Fruit fly (Drosophila melanogaster) whole organism, prepupa: ENCODE measurements around the gene CG6418.

Experiments
- CG6163 ChIP-seq: fragments of 200-800 bp; sonication (Bioruptor generic); IDR thresholded peaks from 3 replicates; pipeline ENCODE4 v1.3.6; 2022; ENCODE audit warnings: missing biosample characterization, missing genetic modification characterization
- CG8319 ChIP-seq: fragments of 200-800 bp; sonication (Bioruptor generic); optimal IDR thresholded peaks from 3 replicates; lab custom pipeline; 2016; ENCODE audit warnings: missing biosample characterization, missing genetic modification characterization
- Eip93F ChIP-seq: fragments of 200-800 bp; sonication (Bioruptor generic); optimal IDR thresholded peaks from 2 replicates; lab custom pipeline; 2016; ENCODE audit warnings: missing biosample characterization, mild to moderate bottlenecking, missing genetic modification characterization
- Hr4 ChIP-seq: fragments of 200-800 bp; sonication (Bioruptor generic); optimal IDR thresholded peaks from 3 replicates; lab custom pipeline; 2016; ENCODE audit warnings: missing biosample characterization, missing genetic modification characterization
- Smox ChIP-seq: fragments of 200-800 bp; sonication (Bioruptor generic); optimal IDR thresholded peaks from 3 replicates; lab custom pipeline; 2016; ENCODE audit warnings: missing biosample characterization, missing genetic modification characterization
- esn ChIP-seq: fragments of 200-800 bp; sonication (Bioruptor generic); optimal IDR thresholded peaks from 2 replicates; lab custom pipeline; 2016; ENCODE audit warnings: missing biosample characterization, mild to moderate bottlenecking, missing genetic modification characterization, moderate library complexity
- svp ChIP-seq: fragments of 200-800 bp; sonication (Bioruptor generic); peaks from one replicate; lab custom pipeline; 2016; ENCODE audit warnings: missing biosample characterization, missing genetic modification characterization

DNA sequence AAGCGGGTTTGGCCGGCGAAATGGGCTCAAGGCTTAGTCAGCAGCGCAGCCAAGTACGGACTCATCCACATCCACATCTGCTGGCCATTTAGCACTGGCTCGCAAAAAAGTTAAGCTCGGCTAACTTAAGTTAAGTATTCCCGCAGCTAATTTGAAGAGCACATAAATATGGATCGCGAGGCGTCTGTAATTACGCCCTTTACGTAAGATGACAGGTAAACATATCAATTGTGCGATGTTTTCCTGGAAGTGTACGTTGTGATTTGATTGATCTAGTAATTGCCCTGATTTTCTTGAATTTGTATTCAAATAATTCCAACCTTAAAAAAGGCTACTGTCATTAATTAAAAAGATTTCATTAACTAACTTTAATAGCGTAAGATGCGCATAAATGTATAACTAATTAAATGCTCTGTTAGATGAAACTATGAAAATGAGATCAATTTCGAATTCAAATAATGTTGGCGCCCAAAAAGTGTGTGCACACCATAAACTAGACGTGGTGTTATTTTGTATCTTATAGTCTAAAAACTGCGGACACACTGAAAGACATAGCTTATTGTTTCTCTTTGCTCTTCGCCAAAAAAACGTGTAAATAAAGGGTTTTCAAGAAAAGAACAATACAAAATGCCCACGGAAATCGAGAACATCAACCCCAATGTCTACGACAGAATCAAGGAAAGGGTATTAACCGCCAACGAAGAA lies 3.7 kb upstream of the CG6418 start, which contains the start of the genes CG6409 and galla-2:
- TF ChIP-seq CG6163 (GFP tag; lab: Robert Waterston, UW) (no peak), Smox (GFP tag; lab: Kevin White, UChicago) (no peak), Eip93F (GFP tag; lab: Kevin White, UChicago) (no peak), Hr4 (no peak), svp (no peak), esn (GFP tag; lab: Kevin White, UChicago) (no peak), CG8319 (GFP tag; lab: Kevin White, UChicago) (no peak)
